Worm (Caenorhabditis elegans) whole organism, L1 larva: ENCODE results near the gene str-113.

Experiments
- C04F5.9 ChIP-seq: sonication (generic microtip); optimal IDR thresholded peaks from 2 replicates; lab custom pipeline; 2016; ENCODE audit warnings: missing genetic modification characterization, missing compliant biosample characterization
- C34B4.2 ChIP-seq: sonication (generic microtip); optimal IDR thresholded peaks from 2 replicates; lab custom pipeline; 2017; ENCODE audit warnings: mild to moderate bottlenecking, missing genetic modification characterization, missing compliant biosample characterization
- F16B12.6 ChIP-seq: fragments of 150-350 bp; optimal IDR thresholded peaks from 2 replicates; lab custom pipeline; 2014; ENCODE audit warnings: missing biosample characterization, missing genetic modification characterization
- alr-1 ChIP-seq: fragments of 200-800 bp; sonication (Bioruptor generic); optimal IDR thresholded peaks from 2 replicates; lab custom pipeline; 2018; ENCODE audit warnings: borderline replicate concordance, mild to moderate bottlenecking, missing genetic modification characterization, missing compliant biosample characterization
- ceh-82 ChIP-seq, 3 experiments: fragments of 150-350 bp in 1 of 3; sonication (generic microtip) in 2 of 3; optimal IDR thresholded peaks; 2 replicates each; lab custom pipeline; 2014 to 2017; ENCODE audit warnings: missing biosample characterization in 3 of 3, missing genetic modification characterization in 3 of 3
- dsc-1 ChIP-seq: sonication (generic microtip); optimal IDR thresholded peaks from 2 replicates; lab custom pipeline; 2016; ENCODE audit warnings: mild to moderate bottlenecking, missing genetic modification characterization, missing compliant biosample characterization
- efl-1 ChIP-seq, 4 experiments: fragments of 150-350 bp; optimal IDR thresholded peaks in 3 of 4; peaks in 1 of 4; 1 replicate in 1 of 4; 2 replicates in 3 of 4; lab custom pipeline; 2014; ENCODE audit warnings: missing biosample characterization in 2 of 4, missing genetic modification characterization in 2 of 4, missing genetic modification reagents in 2 of 4
- egl-13 ChIP-seq: sonication (generic microtip); optimal IDR thresholded peaks from 2 replicates; lab custom pipeline; 2016; ENCODE audit warnings: missing genotype, missing genetic modification reagents, missing genetic modification characterization, missing compliant biosample characterization
- egl-27 ChIP-seq, 2 experiments: fragments of 150-350 bp in 1 of 2; sonication (generic microtip); optimal IDR thresholded peaks; 3 replicates each; lab custom pipeline; 2017 to 2018; ENCODE audit warnings: missing biosample characterization in 2 of 2, missing genetic modification characterization in 2 of 2, missing genetic modification reagents in 2 of 2
- elt-2 ChIP-seq: sonication (generic microtip); optimal IDR thresholded peaks from 2 replicates; lab custom pipeline; 2016; ENCODE audit warnings: missing genetic modification characterization, mild to moderate bottlenecking, inconsistent platforms, missing compliant biosample characterization, missing genetic modification reagents
- ets-5 ChIP-seq: fragments of 200-800 bp; sonication (Bioruptor generic); IDR thresholded peaks from 2 replicates; pipeline ENCODE4 v1.3.6; 2022; ENCODE audit warnings: missing genetic modification characterization, missing compliant biosample characterization
- grh-1 ChIP-seq: fragments of 200-800 bp; sonication (Bioruptor generic); IDR thresholded peaks from 2 replicates; pipeline ENCODE4 v1.3.6; 2022; ENCODE audit warnings: missing genetic modification reagents, missing genetic modification characterization, missing compliant biosample characterization
- hpl-2 ChIP-seq: fragments of 150-350 bp; optimal IDR thresholded peaks from 2 replicates; lab custom pipeline; 2014; ENCODE audit warnings: missing biosample characterization, missing genetic modification reagents, missing genetic modification characterization
- irx-1 ChIP-seq: sonication (generic microtip); optimal IDR thresholded peaks from 2 replicates; lab custom pipeline; 2016; ENCODE audit warnings: missing genetic modification characterization, missing compliant biosample characterization
- lin-15B ChIP-seq: fragments of 150-350 bp; sonication (generic microtip); optimal IDR thresholded peaks from 3 replicates; lab custom pipeline; 2014; ENCODE audit warnings: missing biosample characterization, missing genetic modification characterization
- lin-35 ChIP-seq, 2 experiments: fragments of 150-350 bp; optimal IDR thresholded peaks; 2 replicates each; lab custom pipeline; 2014; ENCODE audit warnings: missing biosample characterization in 2 of 2, missing genetic modification characterization in 2 of 2, missing genetic modification reagents in 2 of 2
- lin-39 ChIP-seq: fragments of 150-350 bp; optimal IDR thresholded peaks from 2 replicates; lab custom pipeline; 2014; ENCODE audit warnings: missing biosample characterization, missing genetic modification reagents, missing genetic modification characterization
- lir-3 ChIP-seq: sonication (generic microtip); optimal IDR thresholded peaks from 2 replicates; lab custom pipeline; 2016; ENCODE audit warnings: mild to moderate bottlenecking, missing genetic modification characterization, moderate library complexity, missing compliant biosample characterization; ENCODE audit not compliant: poor library complexity
- mab-9 ChIP-seq: fragments of 200-800 bp; sonication (Bioruptor generic); IDR thresholded peaks from 2 replicates; pipeline ENCODE4 v1.3.6; 2022; ENCODE audit warnings: missing genetic modification reagents, missing genetic modification characterization, missing compliant biosample characterization
- mdl-1 ChIP-seq, 2 experiments: fragments of 150-350 bp; optimal IDR thresholded peaks; 2 replicates each; lab custom pipeline; 2014 to 2017; ENCODE audit warnings: missing biosample characterization in 2 of 2, missing genetic modification characterization in 2 of 2, inconsistent platforms in 1 of 2
- mep-1 ChIP-seq: fragments of 150-350 bp; optimal IDR thresholded peaks from 2 replicates; lab custom pipeline; 2014; ENCODE audit warnings: missing biosample characterization, missing genetic modification characterization
- nhr-11 ChIP-seq: fragments of 150-350 bp; optimal IDR thresholded peaks from 2 replicates; lab custom pipeline; 2014; ENCODE audit warnings: missing biosample characterization, missing genetic modification characterization
- nhr-20 ChIP-seq: sonication (generic microtip); optimal IDR thresholded peaks from 2 replicates; lab custom pipeline; 2016; ENCODE audit warnings: mild to moderate bottlenecking, missing genetic modification characterization, missing compliant biosample characterization
- nhr-28 ChIP-seq: fragments of 150-350 bp; optimal IDR thresholded peaks from 2 replicates; lab custom pipeline; 2014; ENCODE audit warnings: missing biosample characterization, missing genetic modification characterization
- nhr-71 ChIP-seq: sonication (generic microtip); optimal IDR thresholded peaks from 2 replicates; lab custom pipeline; 2016; ENCODE audit warnings: mild to moderate bottlenecking, missing genetic modification characterization, moderate library complexity, missing compliant biosample characterization
- nhr-77 ChIP-seq: fragments of 150-350 bp; optimal IDR thresholded peaks from 2 replicates; lab custom pipeline; 2014; ENCODE audit warnings: missing biosample characterization, missing genetic modification characterization
- nhr-84 ChIP-seq: sonication (generic microtip); optimal IDR thresholded peaks from 2 replicates; lab custom pipeline; 2017; ENCODE audit warnings: missing biosample characterization, missing genetic modification characterization
- nhr-85 ChIP-seq: sonication (generic microtip); peaks from one replicate; lab custom pipeline; 2016; ENCODE audit warnings: missing genetic modification characterization, inconsistent platforms, missing compliant biosample characterization
- nhr-90 ChIP-seq: sonication (generic microtip); optimal IDR thresholded peaks from 2 replicates; lab custom pipeline; 2016; ENCODE audit warnings: mild to moderate bottlenecking, missing genetic modification characterization, missing compliant biosample characterization; ENCODE audit not compliant: poor library complexity
- pag-3 ChIP-seq: sonication (generic microtip); optimal IDR thresholded peaks from 2 replicates; lab custom pipeline; 2017; ENCODE audit warnings: missing genetic modification characterization, mild to moderate bottlenecking, missing compliant biosample characterization, antibody characterized with exemption, borderline replicate concordance; ENCODE audit not compliant: insufficient read depth
- rnt-1 ChIP-seq: sonication (generic microtip); optimal IDR thresholded peaks from 2 replicates; lab custom pipeline; 2016; ENCODE audit warnings: mild to moderate bottlenecking, missing genetic modification characterization, moderate library complexity, missing compliant biosample characterization
- sox-4 ChIP-seq: sonication (generic microtip); optimal IDR thresholded peaks from 2 replicates; lab custom pipeline; 2016; ENCODE audit warnings: missing genetic modification characterization, missing compliant biosample characterization
- sup-37 ChIP-seq: fragments of 200-800 bp; sonication (Bioruptor generic); optimal IDR thresholded peaks from 2 replicates; lab custom pipeline; 2018; ENCODE audit warnings: mild to moderate bottlenecking, missing genetic modification characterization, missing compliant biosample characterization
- swsn-7 ChIP-seq: sonication (generic microtip); optimal IDR thresholded peaks from 2 replicates; lab custom pipeline; 2016; ENCODE audit warnings: missing genetic modification characterization, missing compliant biosample characterization
- tbx-2 ChIP-seq: sonication (generic microtip); optimal IDR thresholded peaks from 2 replicates; lab custom pipeline; 2016; ENCODE audit warnings: missing genetic modification characterization, missing compliant biosample characterization
- unc-130 ChIP-seq: fragments of 150-350 bp; optimal IDR thresholded peaks from 2 replicates; lab custom pipeline; 2017; ENCODE audit warnings: missing biosample characterization, missing genetic modification characterization, inconsistent platforms
- unc-62 ChIP-seq: fragments of 150-350 bp; optimal IDR thresholded peaks from 2 replicates; lab custom pipeline; 2014; ENCODE audit warnings: missing biosample characterization, missing genetic modification reagents, missing genetic modification characterization
- unc-98 ChIP-seq: fragments of 200-800 bp; sonication (Bioruptor generic); IDR thresholded peaks from 2 replicates; pipeline ENCODE4 v1.3.6; 2022; ENCODE audit warnings: missing genetic modification characterization, missing compliant biosample characterization
- vab-15 ChIP-seq: sonication (generic microtip); optimal IDR thresholded peaks from 2 replicates; lab custom pipeline; 2017; ENCODE audit warnings: missing genotype, mild to moderate bottlenecking, missing genetic modification characterization, missing compliant biosample characterization

The str-113 gene

ce11 chrV:3633041-3633440 lies 33.7 kb downstream of the str-113 start, which contains the start of gene F59B1.2:
TSS of gene F59B1.2 (plus strand) at chrV:3633341.
- TF ChIP-seq elt-2 (no peak), dsc-1 (tag; lab: Kevin White, UChicago) (no peak), vab-15 (tag; lab: Kevin White, UChicago) (no peak), ceh-82 (tag; optimal IDR thresholded peaks at IDR 0.05; lab: Kevin White, UChicago) (no peak), unc-98 (GFP tag; lab: Robert Waterston, UW) (no peak), C04F5.9 (no peak), ets-5 (GFP tag; lab: Robert Waterston, UW) (no peak), tbx-2 (tag; lab: Kevin White, UChicago) (no peak), unc-130 (tag; lab: Kevin White, UChicago) (no peak), irx-1 (tag; lab: Kevin White, UChicago) (no peak), nhr-84 (tag; lab: Kevin White, UChicago) (no peak), nhr-85 (no peak), sup-37 (GFP tag; lab: Kevin White, UChicago) (no peak), F16B12.6 (tag; lab: Kevin White, UChicago) (no peak), grh-1 (GFP tag; lab: Robert Waterston, UW) (no peak), lir-3 (tag; lab: Kevin White, UChicago) (no peak), C34B4.2 (tag; lab: Kevin White, UChicago) (no peak), hpl-2 (GFP tag; lab: Kevin White, UChicago) (no peak), nhr-28 (tag; lab: Kevin White, UChicago) (no peak), nhr-90 (tag; lab: Kevin White, UChicago) (no peak)

DNA sequence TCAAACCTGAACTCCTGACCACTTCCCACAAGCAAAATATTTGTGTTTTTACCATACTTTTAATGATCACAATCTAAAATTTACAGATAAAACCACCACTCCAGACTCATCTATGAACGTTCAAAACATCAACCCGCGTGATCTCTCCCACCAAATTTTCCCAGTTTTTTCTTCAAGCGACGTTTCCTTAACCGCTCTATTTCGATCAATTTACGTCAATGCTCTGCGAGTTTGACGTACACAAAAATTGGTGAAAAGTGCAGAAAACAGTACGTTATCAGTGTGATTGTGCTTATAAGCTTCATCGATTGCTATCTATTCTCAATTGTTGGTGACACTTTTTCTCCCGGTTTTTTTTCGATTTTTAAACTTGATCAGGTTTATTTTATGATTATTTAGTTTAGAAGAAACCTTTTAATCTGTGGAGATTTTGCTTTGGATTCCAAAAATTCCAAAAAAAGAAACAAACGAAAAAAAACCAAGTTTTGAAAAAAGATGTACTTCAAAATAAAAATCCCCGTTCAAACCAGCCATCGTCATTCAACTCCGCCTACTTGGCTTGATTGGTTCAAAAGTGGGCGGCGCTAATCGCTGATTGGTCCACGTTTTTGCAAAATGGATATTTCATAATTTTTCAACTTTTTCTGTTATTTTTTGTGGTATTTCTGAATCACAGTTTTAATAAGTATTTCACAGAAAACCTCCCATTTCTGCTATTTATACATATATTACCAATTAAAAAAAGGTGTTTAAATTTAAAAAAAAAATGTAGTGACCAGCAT lies 34.3 kb downstream of the str-113 start:
- TF ChIP-seq mab-9 (GFP tag; lab: Robert Waterston, UW) (no peak), elt-2 (peak; percentile 84), rnt-1 (tag; lab: Kevin White, UChicago) (no peak), mep-1 (tag; lab: Kevin White, UChicago) (no peak), lin-15B (tag; lab: Kevin White, UChicago) (no peak), nhr-20 (no peak), F16B12.6 (tag; lab: Kevin White, UChicago) (no peak), sup-37 (GFP tag; lab: Kevin White, UChicago) (no peak), mdl-1 (tag; optimal IDR thresholded peaks at IDR 0.05; lab: Kevin White, UChicago) (peak in 1 of 2 experiments; percentile 13), nhr-11 (tag; lab: Kevin White, UChicago) (no peak), pag-3 (no peak), nhr-71 (peak; percentile 30), nhr-90 (tag; lab: Kevin White, UChicago) (peak; percentile 37), lin-35 (GFP tag; optimal IDR thresholded peaks at IDR 0.05; lab: Kevin White, UChicago) (peak in 1 of 2 experiments; percentile 40), vab-15 (tag; lab: Kevin White, UChicago) (no peak), unc-62 (GFP tag; lab: Kevin White, UChicago) (no peak), swsn-7 (no peak), nhr-77 (tag; lab: Kevin White, UChicago) (no peak), nhr-84 (tag; lab: Kevin White, UChicago) (no peak), efl-1 (optimal IDR thresholded peaks at IDR 0.05; lab: Kevin White, UChicago) (no peak), efl-1 (GFP tag; optimal IDR thresholded peaks at IDR 0.05 in 1 of 2; lab: Kevin White, UChicago) (no peak), alr-1 (tag; lab: Kevin White, UChicago) (no peak), sox-4 (tag; lab: Kevin White, UChicago) (no peak), egl-13 (no peak), lin-39 (tag; lab: Kevin White, UChicago) (no peak), egl-27 (tag; optimal IDR thresholded peaks at IDR 0.05; lab: Kevin White, UChicago) (no peak)
